Worm (Caenorhabditis elegans): ENCODE measurements around the gene math-28.

The math-28 gene

ce11 chrII:1752990-1753389 is 10.2 kb upstream of the math-28 start, which contains the start of gene F36H5.9:
TSS of gene F36H5.9 (minus strand) at chrII:1753090.
- no peak for TF ChIP-seq elt-3 (tag; optimal IDR thresholded peaks at IDR 0.05)
- TF ChIP-seq ceh-39 (tag; optimal IDR thresholded peaks at IDR 0.05) = no peak
- TF ChIP-seq nhr-2 (tag; optimal IDR thresholded peaks at IDR 0.05) = no peak
- no peak for TF ChIP-seq nhr-28 (tag; optimal IDR thresholded peaks at IDR 0.05)
- TF ChIP-seq mab-5 (tag; optimal IDR thresholded peaks at IDR 0.05) = no peak
- TF ChIP-seq lsy-2 (tag; optimal IDR thresholded peaks at IDR 0.05) = no peak
- TF ChIP-seq pha-4 (tag; optimal IDR thresholded peaks at IDR 0.05) = no peak
- no peak for TF ChIP-seq nhr-76 (tag; optimal IDR thresholded peaks at IDR 0.05)
- TF ChIP-seq ceh-83 (GFP tag; optimal IDR thresholded peaks at IDR 0.05) = no peak
- TF ChIP-seq zip-8 (tag; optimal IDR thresholded peaks at IDR 0.05) = no peak
- TF ChIP-seq lin-32 (GFP tag; optimal IDR thresholded peaks at IDR 0.05) = no peak
- TF ChIP-seq mep-1 (tag; optimal IDR thresholded peaks at IDR 0.05) = no peak
- no peak for TF ChIP-seq snpc-4 (tag; optimal IDR thresholded peaks at IDR 0.05)
- TF ChIP-seq hlh-1 (tag; optimal IDR thresholded peaks at IDR 0.05) = no peak
- no peak for TF ChIP-seq blmp-1 (tag; optimal IDR thresholded peaks at IDR 0.05)
- no peak for TF ChIP-seq flh-1 (GFP tag; optimal IDR thresholded peaks at IDR 0.05)
- no peak for TF ChIP-seq unc-120 (tag; optimal IDR thresholded peaks at IDR 0.05; ENCODE audit: poor library complexity, severe bottlenecking)

- no peak for TF ChIP-seq cnd-1 (tag; optimal IDR thresholded peaks at IDR 0.05)
- no peak for TF ChIP-seq sptf-1 (tag; optimal IDR thresholded peaks at IDR 0.05)
- TF ChIP-seq lsy-2 (tag; optimal IDR thresholded peaks at IDR 0.05) = no peak
- no peak for TF ChIP-seq nhr-28 (tag; optimal IDR thresholded peaks at IDR 0.05)
- TF ChIP-seq lin-13 (tag; optimal IDR thresholded peaks at IDR 0.05) = no peak
- TF ChIP-seq nhr-76 (tag; optimal IDR thresholded peaks at IDR 0.05) = no peak
- no peak for TF ChIP-seq sem-2 (GFP tag; optimal IDR thresholded peaks at IDR 0.05)
- no peak for TF ChIP-seq M03D4.4 (tag; optimal IDR thresholded peaks at IDR 0.05)
- no peak for TF ChIP-seq tbx-8 (GFP tag; optimal IDR thresholded peaks at IDR 0.05)
- no peak for TF ChIP-seq pha-4 (tag; optimal IDR thresholded peaks at IDR 0.05)
- TF ChIP-seq ces-1 (GFP tag; optimal IDR thresholded peaks at IDR 0.05) = no peak
- TF ChIP-seq drap-1 (GFP tag; optimal IDR thresholded peaks at IDR 0.05) = no peak
- no peak for TF ChIP-seq ceh-43 (GFP tag; optimal IDR thresholded peaks at IDR 0.05)
- TF ChIP-seq elt-1 (tag; optimal IDR thresholded peaks at IDR 0.05; ENCODE audit: borderline replicate concordance, insufficient read depth) = no peak
- no peak for TF ChIP-seq unc-62 (GFP tag; optimal IDR thresholded peaks at IDR 0.05)
- TF ChIP-seq ztf-11 (tag; optimal IDR thresholded peaks at IDR 0.05) = no peak
- no peak for TF ChIP-seq hlh-1 (tag; optimal IDR thresholded peaks at IDR 0.05)
- no peak for TF ChIP-seq ceh-83 (GFP tag; optimal IDR thresholded peaks at IDR 0.05)
- TF ChIP-seq mep-1 (tag; optimal IDR thresholded peaks at IDR 0.05) = no peak
Observed at ce11 chrII:1756072-1756471, 7.1 kb upstream of the math-28 start, which contains the start of gene F36H5.17. TSS of gene F36H5.17 (minus strand) at chrII:1756172.

ce11 chrII:1756582-1756981 is 6.6 kb upstream of the math-28 start, which contains the start of gene fbxb-53:
TSS of gene fbxb-53 (plus strand) at chrII:1756882.
- TF ChIP-seq elt-1 (tag; optimal IDR thresholded peaks at IDR 0.05; ENCODE audit: borderline replicate concordance, insufficient read depth) = peak; percentile 44
- TF ChIP-seq pha-4 (tag; optimal IDR thresholded peaks at IDR 0.05) = no peak
- no peak for TF ChIP-seq cnd-1 (tag; optimal IDR thresholded peaks at IDR 0.05)
- no peak for TF ChIP-seq flh-1 (GFP tag; optimal IDR thresholded peaks at IDR 0.05)

- TF ChIP-seq ham-2 (GFP tag; optimal IDR thresholded peaks at IDR 0.05) = no peak
- TF ChIP-seq zip-8 (tag; optimal IDR thresholded peaks at IDR 0.05) = peak; percentile 19
Observed at ce11 chrII:1757033-1757432, 6.1 kb upstream of the math-28 start, which contains the start of gene F36H5.10. TSS of gene F36H5.10 (plus strand) at chrII:1757333.

ce11 chrII:1759602-1760001 is 3.6 kb upstream of the math-28 start, which contains the start of gene F36H5.18:
TSS of gene F36H5.18 (plus strand) at chrII:1759902.
- TF ChIP-seq unc-120 (tag; optimal IDR thresholded peaks at IDR 0.05; ENCODE audit: poor library complexity, severe bottlenecking) (no peak), drap-1 (GFP tag; optimal IDR thresholded peaks at IDR 0.05) (no peak), sem-2 (GFP tag; optimal IDR thresholded peaks at IDR 0.05) (no peak), lsy-2 (tag; optimal IDR thresholded peaks at IDR 0.05) (no peak), ceh-43 (GFP tag; optimal IDR thresholded peaks at IDR 0.05) (no peak), tbx-8 (GFP tag; optimal IDR thresholded peaks at IDR 0.05) (no peak), mep-1 (tag; optimal IDR thresholded peaks at IDR 0.05) (no peak), ham-2 (GFP tag; optimal IDR thresholded peaks at IDR 0.05) (no peak), ceh-83 (GFP tag; optimal IDR thresholded peaks at IDR 0.05) (no peak), M03D4.4 (tag; optimal IDR thresholded peaks at IDR 0.05) (no peak), nhr-76 (tag; optimal IDR thresholded peaks at IDR 0.05) (no peak), mls-2 (tag; optimal IDR thresholded peaks at IDR 0.05) (no peak), elt-1 (tag; optimal IDR thresholded peaks at IDR 0.05; ENCODE audit: borderline replicate concordance, insufficient read depth) (no peak), elt-3 (tag; optimal IDR thresholded peaks at IDR 0.05) (no peak), nhr-2 (tag; optimal IDR thresholded peaks at IDR 0.05) (no peak), flh-1 (GFP tag; optimal IDR thresholded peaks at IDR 0.05) (no peak)
